Worm (Caenorhabditis elegans) whole organism, young adult: ENCODE measurements around the gene clec-122.

Source experiments
- B0336.3 ChIP-seq: fragments of 200-800 bp; sonication (Bioruptor generic); IDR thresholded peaks from 2 replicates; pipeline ENCODE4 v1.3.6; 2022; ENCODE audit warnings: missing genetic modification characterization, missing compliant biosample characterization
- C06A6.2 ChIP-seq: fragments of 200-800 bp; sonication (Bioruptor generic); conservative IDR thresholded peaks from 2 replicates; pipeline ENCODE4 v1.3.6; 2022; ENCODE audit warnings: missing genetic modification characterization, missing compliant biosample characterization
- C17E4.6 ChIP-seq: fragments of 200-800 bp; sonication (Bioruptor generic); IDR thresholded peaks from 2 replicates; pipeline ENCODE4 v1.3.6; 2022; ENCODE audit warnings: missing genetic modification reagents, missing genetic modification characterization, missing compliant biosample characterization
- D2030.7 ChIP-seq: fragments of 200-800 bp; sonication (Bioruptor generic); IDR thresholded peaks from 2 replicates; pipeline ENCODE4 v1.3.6; 2022; ENCODE audit warnings: missing genetic modification reagents, missing genetic modification characterization, missing compliant biosample characterization
- F23B12.7 ChIP-seq: sonication (generic microtip); optimal IDR thresholded peaks from 2 replicates; lab custom pipeline; 2017; ENCODE audit warnings: missing genetic modification characterization, mild to moderate bottlenecking, missing compliant biosample characterization, antibody characterized with exemption, moderate library complexity; ENCODE audit not compliant: insufficient read depth
- F49E8.2 ChIP-seq: sonication (generic microtip); optimal IDR thresholded peaks from 3 replicates; lab custom pipeline; 2017; ENCODE audit warnings: missing genetic modification characterization, mild to moderate bottlenecking, missing compliant biosample characterization, antibody characterized with exemption, moderate library complexity; ENCODE audit not compliant: insufficient read depth
- F55B11.4 ChIP-seq: sonication (generic microtip); optimal IDR thresholded peaks from 2 replicates; lab custom pipeline; 2016; ENCODE audit warnings: missing compliant biosample characterization, missing genetic modification characterization, borderline replicate concordance; ENCODE audit not compliant: insufficient read depth
- F57A8.1 ChIP-seq: fragments of 200-800 bp; sonication (Bioruptor generic); optimal IDR thresholded peaks from 2 replicates; lab custom pipeline; 2018; ENCODE audit warnings: mild to moderate bottlenecking, missing genetic modification characterization, moderate library complexity, missing compliant biosample characterization
- Y67H2A.10 ChIP-seq: fragments of 200-800 bp; sonication (Bioruptor generic); conservative IDR thresholded peaks from 2 replicates; pipeline ENCODE4 v1.3.6; 2022; ENCODE audit warnings: missing genetic modification reagents, missing genetic modification characterization, missing compliant biosample characterization
- akir-1 ChIP-seq: fragments of 200-800 bp; sonication (Bioruptor generic); optimal IDR thresholded peaks from 2 replicates; lab custom pipeline; 2018; ENCODE audit warnings: mild to moderate bottlenecking, missing genetic modification characterization, moderate library complexity, missing compliant biosample characterization
- aptf-2 ChIP-seq: fragments of 200-800 bp; sonication (Bioruptor generic); conservative IDR thresholded peaks from 2 replicates; pipeline ENCODE4 v1.3.6; 2022; ENCODE audit warnings: missing genetic modification reagents, missing genetic modification characterization, missing compliant biosample characterization
- aptf-3 ChIP-seq: fragments of 200-800 bp; sonication (Bioruptor generic); IDR thresholded peaks from 2 replicates; pipeline ENCODE4 v1.3.6; 2022; ENCODE audit warnings: missing genetic modification characterization, missing compliant biosample characterization
- attf-6 ChIP-seq: fragments of 200-800 bp; sonication (Bioruptor generic); IDR thresholded peaks from 2 replicates; pipeline ENCODE4 v1.3.6; 2022; ENCODE audit warnings: missing genetic modification reagents, missing genetic modification characterization, missing compliant biosample characterization
- bed-1 ChIP-seq: fragments of 200-800 bp; sonication (Bioruptor generic); IDR thresholded peaks from 2 replicates; pipeline ENCODE4 v1.3.6; 2022; ENCODE audit warnings: missing genetic modification reagents, missing genetic modification characterization, missing compliant biosample characterization
- cebp-2 ChIP-seq: fragments of 200-800 bp; sonication (Bioruptor generic); IDR thresholded peaks from 2 replicates; pipeline ENCODE4 v1.3.6; 2022; ENCODE audit warnings: missing genetic modification characterization, missing compliant biosample characterization
- ceh-91 ChIP-seq: fragments of 200-800 bp; sonication (Bioruptor generic); IDR thresholded peaks from 2 replicates; pipeline ENCODE4 v1.3.6; 2022; ENCODE audit warnings: missing genetic modification reagents, missing genetic modification characterization, missing compliant biosample characterization
- dpff-1 ChIP-seq: sonication (generic microtip); optimal IDR thresholded peaks from 2 replicates; lab custom pipeline; 2017; ENCODE audit warnings: mild to moderate bottlenecking, missing genetic modification characterization, missing compliant biosample characterization
- him-1 ChIP-seq: sonication (generic microtip); optimal IDR thresholded peaks from 2 replicates; lab custom pipeline; 2016; ENCODE audit warnings: missing genotype, missing genetic modification reagents, missing genetic modification characterization, missing compliant biosample characterization
- hlh-26 ChIP-seq: fragments of 200-800 bp; sonication (Bioruptor generic); conservative IDR thresholded peaks from 2 replicates; pipeline ENCODE4 v1.3.6; 2022; ENCODE audit warnings: missing genetic modification reagents, missing genetic modification characterization, missing compliant biosample characterization
- hmg-1.2 ChIP-seq: fragments of 200-800 bp; sonication (Bioruptor generic); IDR thresholded peaks from 2 replicates; pipeline ENCODE4 v1.3.6; 2022; ENCODE audit warnings: missing genetic modification reagents, missing genetic modification characterization, missing compliant biosample characterization
- hrde-1 ChIP-seq: sonication (generic microtip); optimal IDR thresholded peaks from 2 replicates; lab custom pipeline; 2016; ENCODE audit warnings: missing genetic modification characterization, mild to moderate bottlenecking, missing compliant biosample characterization, moderate library complexity, missing genotype, missing genetic modification reagents, borderline replicate concordance
- let-607 ChIP-seq, 2 experiments: fragments of 200-800 bp in 1 of 2; sonication (Bioruptor generic) in 1 of 2; sonication (generic microtip) in 1 of 2; optimal IDR thresholded peaks; 2 replicates each; lab custom pipeline; 2016 to 2018; ENCODE audit warnings: mild to moderate bottlenecking in 2 of 2, missing compliant biosample characterization in 2 of 2, missing genetic modification characterization in 2 of 2, moderate library complexity in 2 of 2, missing genotype in 1 of 2
- lin-54 ChIP-seq: fragments of 200-800 bp; sonication (Bioruptor generic); optimal IDR thresholded peaks from 2 replicates; lab custom pipeline; 2018; ENCODE audit warnings: mild to moderate bottlenecking, missing genetic modification characterization, missing compliant biosample characterization
- lir-1 ChIP-seq: fragments of 200-800 bp; sonication (Bioruptor generic); conservative IDR thresholded peaks from 2 replicates; pipeline ENCODE4 v1.3.6; 2022; ENCODE audit warnings: missing genetic modification reagents, missing genetic modification characterization, missing compliant biosample characterization
- lsl-1 ChIP-seq: fragments of 200-800 bp; sonication (Bioruptor generic); optimal IDR thresholded peaks from 2 replicates; lab custom pipeline; 2018; ENCODE audit warnings: mild to moderate bottlenecking, missing genetic modification characterization, moderate library complexity, missing compliant biosample characterization
- lsy-27 ChIP-seq: sonication (generic microtip); optimal IDR thresholded peaks from 2 replicates; lab custom pipeline; 2017; ENCODE audit warnings: missing genetic modification characterization, mild to moderate bottlenecking, missing compliant biosample characterization, antibody characterized with exemption, missing genotype, borderline replicate concordance; ENCODE audit not compliant: insufficient read depth
- madf-3 ChIP-seq: fragments of 200-800 bp; sonication (Bioruptor generic); IDR thresholded peaks from 2 replicates; pipeline ENCODE4 v1.3.6; 2022; ENCODE audit warnings: missing genetic modification reagents, missing genetic modification characterization, missing compliant biosample characterization
- madf-6 ChIP-seq: fragments of 200-800 bp; sonication (Bioruptor generic); IDR thresholded peaks from 2 replicates; pipeline ENCODE4 v1.3.6; 2022; ENCODE audit warnings: missing genetic modification reagents, missing genetic modification characterization, missing compliant biosample characterization
- madf-8 ChIP-seq: fragments of 200-800 bp; sonication (Bioruptor generic); conservative IDR thresholded peaks from 2 replicates; pipeline ENCODE4 v1.3.6; 2022; ENCODE audit warnings: missing genetic modification reagents, missing genetic modification characterization, missing compliant biosample characterization
- mcd-1 ChIP-seq: fragments of 200-800 bp; sonication (Bioruptor generic); IDR thresholded peaks from 2 replicates; pipeline ENCODE4 v1.3.6; 2022; ENCODE audit warnings: missing genetic modification reagents, missing genetic modification characterization, missing compliant biosample characterization
- mxl-1 ChIP-seq: sonication (generic microtip); optimal IDR thresholded peaks from 2 replicates; lab custom pipeline; 2016; ENCODE audit warnings: missing genetic modification characterization, missing compliant biosample characterization
- nfyb-1 ChIP-seq: fragments of 200-800 bp; sonication (Bioruptor generic); IDR thresholded peaks from 2 replicates; pipeline ENCODE4 v1.3.6; 2022; ENCODE audit warnings: missing genetic modification reagents, missing genetic modification characterization, missing compliant biosample characterization
- nhr-120 ChIP-seq: fragments of 200-800 bp; sonication (Bioruptor generic); IDR thresholded peaks from 2 replicates; pipeline ENCODE4 v1.3.6; 2022; ENCODE audit warnings: missing genetic modification characterization, missing compliant biosample characterization
- nhr-80 ChIP-seq: sonication (generic microtip); optimal IDR thresholded peaks from 2 replicates; lab custom pipeline; 2016; ENCODE audit warnings: missing genetic modification characterization, missing compliant biosample characterization
- rpc-1 ChIP-seq, 2 experiments: fragments of 150-350 bp in 1 of 2; sonication (generic microtip) in 1 of 2; optimal IDR thresholded peaks; 2 replicates each; lab custom pipeline; 2014 to 2018; ENCODE audit warnings: missing biosample characterization in 1 of 2, missing genetic modification characterization in 1 of 2, missing genetic modification reagents in 1 of 2, missing genotype in 1 of 2
- snpc-1.1 ChIP-seq: sonication (generic microtip); optimal IDR thresholded peaks from 2 replicates; lab custom pipeline; 2017; ENCODE audit warnings: missing genetic modification characterization, mild to moderate bottlenecking, missing compliant biosample characterization, antibody characterized with exemption, moderate library complexity, missing genotype, missing genetic modification reagents; ENCODE audit not compliant: insufficient read depth
- snpc-1.3 ChIP-seq: sonication (generic microtip); optimal IDR thresholded peaks from 2 replicates; lab custom pipeline; 2017; ENCODE audit warnings: missing genetic modification characterization, mild to moderate bottlenecking, missing compliant biosample characterization, antibody characterized with exemption, moderate library complexity, missing genotype, missing genetic modification reagents; ENCODE audit not compliant: insufficient read depth
- snpc-3.4 ChIP-seq: sonication (generic microtip); optimal IDR thresholded peaks from 2 replicates; lab custom pipeline; 2017; ENCODE audit warnings: missing genetic modification characterization, mild to moderate bottlenecking, missing compliant biosample characterization, antibody characterized with exemption, moderate library complexity, missing genotype, missing genetic modification reagents
- snpc-4 ChIP-seq, 5 experiments: fragments of 150-350 bp in 1 of 5; sonication (generic microtip) in 4 of 5; optimal IDR thresholded peaks; 2 replicates each; lab custom pipeline; 2014 to 2018; ENCODE audit warnings: missing genetic modification characterization in 5 of 5, missing biosample characterization in 3 of 5, antibody characterized with exemption in 2 of 5, mild to moderate bottlenecking in 2 of 5, missing compliant biosample characterization in 2 of 5, missing genotype in 2 of 5, moderate library complexity in 2 of 5, missing genetic modification reagents in 1 of 5
- sptf-2 ChIP-seq: fragments of 200-800 bp; sonication (Bioruptor generic); optimal IDR thresholded peaks from 2 replicates; lab custom pipeline; 2018; ENCODE audit warnings: mild to moderate bottlenecking, missing genetic modification characterization, missing compliant biosample characterization
- tlf-1 ChIP-seq: fragments of 200-800 bp; sonication (Bioruptor generic); optimal IDR thresholded peaks from 2 replicates; lab custom pipeline; 2018; ENCODE audit warnings: mild to moderate bottlenecking, missing genetic modification characterization, missing compliant biosample characterization
- unc-62 ChIP-seq: fragments of 150-350 bp; optimal IDR thresholded peaks from 2 replicates; lab custom pipeline; 2014; ENCODE audit warnings: missing biosample characterization, missing genetic modification reagents, missing genetic modification characterization
- ztf-22 ChIP-seq: fragments of 200-800 bp; sonication (Bioruptor generic); optimal IDR thresholded peaks from 2 replicates; lab custom pipeline; 2018; ENCODE audit warnings: mild to moderate bottlenecking, missing genetic modification characterization, moderate library complexity, missing compliant biosample characterization
- ztf-26 ChIP-seq: sonication (generic microtip); optimal IDR thresholded peaks from 2 replicates; lab custom pipeline; 2017; ENCODE audit warnings: missing genetic modification characterization, missing compliant biosample characterization
- ztf-28 ChIP-seq: fragments of 200-800 bp; sonication (Bioruptor generic); IDR thresholded peaks from 2 replicates; pipeline ENCODE4 v1.3.6; 2022; ENCODE audit warnings: missing genetic modification reagents, missing genetic modification characterization, missing compliant biosample characterization

The clec-122 gene

ce11 chrII:3056266-3056872 lies 49.5 kb upstream of the clec-122 start, which contains the start of gene lin-8 (continued):
- peak; percentile 79 for TF ChIP-seq D2030.7 (GFP tag; lab: Robert Waterston, UW)
- TF ChIP-seq madf-6 (GFP tag; lab: Robert Waterston, UW): peak; percentile 90
- TF ChIP-seq F49E8.2 (tag; lab: Kevin White, UChicago): no peak
- TF ChIP-seq lsl-1 (GFP tag; lab: Kevin White, UChicago): peak; percentile 100
- TF ChIP-seq ceh-91 (GFP tag; lab: Robert Waterston, UW): peak; percentile 75
- 0 out of 2 replicates have a peak, but pooled peaks have one; percentile 18 for TF ChIP-seq B0336.3 (GFP tag; lab: Robert Waterston, UW)
- TF ChIP-seq snpc-3.4: peak; percentile 40
- no peak for TF ChIP-seq mxl-1 (tag; lab: Kevin White, UChicago)
- TF ChIP-seq C17E4.6 (GFP tag; lab: Robert Waterston, UW): no peak
- TF ChIP-seq him-1 (tag; lab: Kevin White, UChicago): peak; percentile 76
- TF ChIP-seq rpc-1 (optimal IDR thresholded peaks at IDR 0.05; lab: Kevin White, UChicago): no peak
- TF ChIP-seq rpc-1 (tag; optimal IDR thresholded peaks at IDR 0.05; lab: Kevin White, UChicago): no peak
- TF ChIP-seq mcd-1: no peak
- no peak for TF ChIP-seq snpc-1.1 (tag; lab: Kevin White, UChicago)
- no peak for TF ChIP-seq ztf-28
- no peak for TF ChIP-seq hlh-26
- TF ChIP-seq cebp-2 (GFP tag; lab: Robert Waterston, UW): no peak
- TF ChIP-seq snpc-4 (GFP tag; optimal IDR thresholded peaks at IDR 0.05; lab: Kevin White, UChicago): no peak
- peak in 1 of 4 experiments; percentile 9 for TF ChIP-seq snpc-4 (tag; optimal IDR thresholded peaks at IDR 0.05; lab: Kevin White, UChicago)
- no peak for TF ChIP-seq aptf-2 (GFP tag; lab: Robert Waterston, UW)
- TF ChIP-seq lsy-27 (tag; lab: Kevin White, UChicago): no peak
- no peak for TF ChIP-seq snpc-1.3 (tag; lab: Kevin White, UChicago)
- no peak for TF ChIP-seq hrde-1
- TF ChIP-seq nhr-120: no peak
- no peak for TF ChIP-seq let-607 (tag; optimal IDR thresholded peaks at IDR 0.05; lab: Kevin White, UChicago)
- TF ChIP-seq F23B12.7 (tag; lab: Kevin White, UChicago): no peak
- no peak for TF ChIP-seq C06A6.2 (GFP tag; lab: Robert Waterston, UW)
- TF ChIP-seq ztf-26 (tag; lab: Kevin White, UChicago): no peak
- no peak for TF ChIP-seq ztf-22 (GFP tag; lab: Kevin White, UChicago)
- no peak for TF ChIP-seq madf-3 (GFP tag; lab: Robert Waterston, UW)
- TF ChIP-seq lir-1 (GFP tag; lab: Robert Waterston, UW): no peak
- TF ChIP-seq akir-1: no peak
- no peak for TF ChIP-seq F55B11.4
- TF ChIP-seq unc-62 (GFP tag; lab: Kevin White, UChicago): no peak
- TF ChIP-seq hmg-1.2 (GFP tag; lab: Robert Waterston, UW): peak; percentile 8; the same call in 1 of the 2 replicates
- TF ChIP-seq Y67H2A.10: no peak
- no peak for TF ChIP-seq bed-1 (GFP tag; lab: Robert Waterston, UW)
- no peak for TF ChIP-seq aptf-3 (GFP tag; lab: Robert Waterston, UW)
- no peak for TF ChIP-seq lin-54
- no peak for TF ChIP-seq dpff-1 (tag; lab: Kevin White, UChicago)
- TF ChIP-seq tlf-1 (GFP tag; lab: Kevin White, UChicago): peak; percentile 5
- TF ChIP-seq attf-6 (GFP tag; lab: Robert Waterston, UW): no peak
- no peak for TF ChIP-seq nhr-80 (tag; lab: Kevin White, UChicago)
- TF ChIP-seq nfyb-1 (GFP tag; lab: Robert Waterston, UW): 0 out of 2 replicates have a peak, but pooled peaks have one; percentile 18
- no peak for TF ChIP-seq F57A8.1 (GFP tag; lab: Kevin White, UChicago)
- TF ChIP-seq madf-8 (GFP tag; lab: Robert Waterston, UW): peak; percentile 78
- TF ChIP-seq sptf-2 (GFP tag; lab: Kevin White, UChicago): no peak
